Fruit fly (Drosophila melanogaster) whole organism, wandering third instar larva: ENCODE results near the gene Tcs6.

ENCODE experiments used
- Abd-B ChIP-seq: fragments of >200 bp; optimal IDR thresholded peaks from 2 replicates; lab custom pipeline; 2017; ENCODE audit warnings: missing biosample characterization, missing genetic modification characterization
- CG32264 ChIP-seq: fragments of 200-800 bp; sonication (Bioruptor generic); optimal IDR thresholded peaks from 2 replicates; lab custom pipeline; 2016; ENCODE audit warnings: missing biosample characterization, missing genetic modification characterization
- CG9705 ChIP-seq: fragments of 200-800 bp; sonication (Bioruptor generic); optimal IDR thresholded peaks from 2 replicates; lab custom pipeline; 2018; ENCODE audit warnings: missing biosample characterization, mild to moderate bottlenecking, missing genetic modification characterization
- CrebA ChIP-seq: fragments of 200-800 bp; sonication (Bioruptor generic); optimal IDR thresholded peaks from 2 replicates; lab custom pipeline; 2016; ENCODE audit warnings: missing biosample characterization, mild to moderate bottlenecking, missing genetic modification characterization, borderline replicate concordance
- Dfd ChIP-seq: fragments of >200 bp; optimal IDR thresholded peaks from 2 replicates; lab custom pipeline; 2017; ENCODE audit warnings: missing biosample characterization, missing genetic modification characterization
- Dif ChIP-seq: fragments of 200-275, 200-300 bp; sonication (Bioruptor generic); optimal IDR thresholded peaks from 2 replicates; lab custom pipeline; 2018; ENCODE audit warnings: missing biosample characterization, missing genetic modification characterization; ENCODE audit not compliant: partially characterized antibody
- GATAd ChIP-seq: sonication (Bioruptor generic); optimal IDR thresholded peaks from 2 replicates; lab custom pipeline; 2016; ENCODE audit warnings: missing biosample characterization, missing genetic modification characterization
- HLH106 ChIP-seq: fragments of 200-800 bp; optimal IDR thresholded peaks from 3 replicates; lab custom pipeline; 2019; ENCODE audit warnings: missing biosample characterization, mild to moderate bottlenecking, missing genetic modification characterization, moderate library complexity
- Hnf4 ChIP-seq: fragments of 200-800 bp; sonication (Bioruptor generic); optimal IDR thresholded peaks from 2 replicates; lab custom pipeline; 2016; ENCODE audit warnings: missing biosample characterization, mild to moderate bottlenecking, missing genetic modification characterization
- Hr78 ChIP-seq: fragments of >200 bp; optimal IDR thresholded peaks from 2 replicates; lab custom pipeline; 2017; ENCODE audit warnings: missing biosample characterization, missing genetic modification characterization
- Hr83 ChIP-seq: fragments of 200-300 bp; sonication (Bioruptor generic); optimal IDR thresholded peaks from 2 replicates; lab custom pipeline; 2016; ENCODE audit warnings: missing biosample characterization, mild to moderate bottlenecking, missing genetic modification characterization, moderate library complexity; ENCODE audit not compliant: poor library complexity, severe bottlenecking
- Jra ChIP-seq: sonication (Bioruptor generic); optimal IDR thresholded peaks from 2 replicates; lab custom pipeline; 2016; ENCODE audit warnings: missing biosample characterization, missing genetic modification characterization
- Mio ChIP-seq: sonication (Bioruptor generic); optimal IDR thresholded peaks from 2 replicates; lab custom pipeline; 2016; ENCODE audit warnings: missing biosample characterization, missing genetic modification characterization
- Myc ChIP-seq: fragments of >200 bp; optimal IDR thresholded peaks from 2 replicates; lab custom pipeline; 2017
- N ChIP-seq: fragments of >200 bp; optimal IDR thresholded peaks from 2 replicates; lab custom pipeline; 2018; ENCODE audit warnings: missing biosample characterization, missing external identifiers, missing genetic modification characterization
- OdsH ChIP-seq: fragments of 200-800 bp; sonication (Bioruptor generic); optimal IDR thresholded peaks from 2 replicates; lab custom pipeline; 2016; ENCODE audit warnings: missing biosample characterization, mild to moderate bottlenecking, missing genetic modification characterization
- Rel ChIP-seq, 2 experiments: fragments of 200-800 bp; sonication (Bioruptor generic) in 1 of 2; optimal IDR thresholded peaks; 2 replicates in 1 of 2; 3 replicates in 1 of 2; lab custom pipeline; 2016 to 2019; ENCODE audit warnings: mild to moderate bottlenecking in 2 of 2, missing biosample characterization in 2 of 2, missing genetic modification characterization in 2 of 2, moderate library complexity in 1 of 2
- Sp1 ChIP-seq: fragments of 200-800 bp; sonication (Bioruptor generic); optimal IDR thresholded peaks from 3 replicates; lab custom pipeline; 2019; ENCODE audit warnings: missing biosample characterization, mild to moderate bottlenecking, missing genetic modification characterization, moderate library complexity
- Vsx2 ChIP-seq: fragments of 200-300, 225-300 bp; sonication (Bioruptor generic); optimal IDR thresholded peaks from 2 replicates; lab custom pipeline; 2018; ENCODE audit warnings: missing biosample characterization, missing genetic modification characterization; ENCODE audit not compliant: partially characterized antibody
- br ChIP-seq: fragments of 200-800 bp; sonication (Bioruptor generic); optimal IDR thresholded peaks from 2 replicates; lab custom pipeline; 2016; ENCODE audit warnings: missing biosample characterization, missing genetic modification characterization
- brk ChIP-seq: fragments of 200-800 bp; sonication (Bioruptor generic); optimal IDR thresholded peaks from 2 replicates; lab custom pipeline; 2016; ENCODE audit warnings: missing biosample characterization, mild to moderate bottlenecking, missing genetic modification characterization
- dl ChIP-seq, 2 experiments: fragments of 175-275, 200-275 bp in 1 of 2; fragments of 200-275 bp in 1 of 2; sonication (Bioruptor generic); optimal IDR thresholded peaks; lab custom pipeline; 2018; ENCODE audit warnings: mild to moderate bottlenecking in 2 of 2, missing biosample characterization in 2 of 2, missing genetic modification characterization in 2 of 2, moderate library complexity in 2 of 2; ENCODE audit not compliant: partially characterized antibody in 2 of 2, insufficient read depth in 1 of 2
- dmrt93B ChIP-seq: fragments of 200-800 bp; sonication (Bioruptor generic); optimal IDR thresholded peaks from 2 replicates; lab custom pipeline; 2018; ENCODE audit warnings: missing biosample characterization, mild to moderate bottlenecking, missing genetic modification characterization
- ey ChIP-seq: fragments of 200-800 bp; sonication (Bioruptor generic); optimal IDR thresholded peaks from 2 replicates; lab custom pipeline; 2016; ENCODE audit warnings: missing biosample characterization, missing genetic modification characterization
- fru ChIP-seq: fragments of 200-800 bp; sonication (Bioruptor generic); optimal IDR thresholded peaks from 3 replicates; lab custom pipeline; 2016; ENCODE audit warnings: missing biosample characterization, mild to moderate bottlenecking, missing genetic modification characterization
- h ChIP-seq: fragments of 200-800 bp; sonication (Bioruptor generic); optimal IDR thresholded peaks from 3 replicates; lab custom pipeline; 2016; ENCODE audit warnings: missing biosample characterization, mild to moderate bottlenecking, missing genetic modification characterization
- jim ChIP-seq: fragments of 175-275, 200-325 bp; sonication (Bioruptor generic); optimal IDR thresholded peaks from 2 replicates; lab custom pipeline; 2016; ENCODE audit warnings: missing biosample characterization, mild to moderate bottlenecking, missing genetic modification characterization
- lola ChIP-seq: fragments of >200 bp; optimal IDR thresholded peaks from 2 replicates; lab custom pipeline; 2017; ENCODE audit warnings: missing biosample characterization, missing genetic modification characterization
- pan ChIP-seq: fragments of >200 bp; optimal IDR thresholded peaks from 2 replicates; lab custom pipeline; 2017
- psq ChIP-seq: fragments of 200-800 bp; sonication (Bioruptor generic); optimal IDR thresholded peaks from 3 replicates; lab custom pipeline; 2017; ENCODE audit warnings: missing biosample characterization, mild to moderate bottlenecking, missing genetic modification characterization, moderate library complexity
- rgr ChIP-seq: fragments of 200-800 bp; sonication (Bioruptor generic); optimal IDR thresholded peaks from 3 replicates; lab custom pipeline; 2016; ENCODE audit warnings: missing biosample characterization, mild to moderate bottlenecking, missing genetic modification characterization
- sage ChIP-seq: fragments of 200-800 bp; sonication (Bioruptor generic); optimal IDR thresholded peaks from 2 replicates; lab custom pipeline; 2016; ENCODE audit warnings: missing biosample characterization, mild to moderate bottlenecking, missing genetic modification characterization
- sv ChIP-seq: fragments of 200-800 bp; sonication (Bioruptor generic); optimal IDR thresholded peaks from 3 replicates; lab custom pipeline; 2016; ENCODE audit warnings: missing biosample characterization, missing genetic modification characterization
- tai ChIP-seq: sonication (Bioruptor generic); optimal IDR thresholded peaks from 2 replicates; lab custom pipeline; 2016; ENCODE audit warnings: missing biosample characterization, missing genetic modification characterization
- usp ChIP-seq: fragments of >200 bp; optimal IDR thresholded peaks from 2 replicates; lab custom pipeline; 2017; ENCODE audit warnings: missing biosample characterization, missing genetic modification characterization
- woc ChIP-seq: sonication (Bioruptor generic); optimal IDR thresholded peaks from 2 replicates; lab custom pipeline; 2016; ENCODE audit warnings: missing biosample characterization, mild to moderate bottlenecking, missing genetic modification characterization

Tcs6 gene

DNA sequence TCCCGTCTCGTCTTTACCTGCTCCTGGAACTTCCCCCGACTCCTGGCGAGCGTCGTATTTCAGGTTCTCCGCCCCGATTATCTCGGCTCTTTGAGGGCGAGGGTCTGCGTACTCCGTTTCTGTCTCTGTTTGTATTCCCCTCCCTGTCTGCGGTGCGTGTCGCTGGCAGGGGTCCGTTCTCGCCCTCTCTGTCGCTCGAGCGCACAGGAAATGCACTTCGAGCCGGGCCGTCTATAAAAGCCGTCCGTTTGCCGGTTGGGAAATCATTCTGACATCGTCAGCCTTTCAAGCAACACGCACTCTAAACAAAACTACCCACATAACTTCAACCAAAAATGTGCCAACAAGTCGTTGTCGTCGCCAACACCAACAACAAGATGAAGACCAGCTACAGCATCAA is 47.4 kb downstream of the Tcs6 start:
- TF ChIP-seq Rel (GFP tag; optimal IDR thresholded peaks at IDR 0.05; lab: Kevin White, UChicago) (no peak), Rel (tag; optimal IDR thresholded peaks at IDR 0.05; lab: Kevin White, UChicago) (peak; percentile 40), HLH106 (tag; lab: Kevin White, UChicago) (no peak), Jra (GFP tag; lab: Kevin White, UChicago) (no peak), rgr (GFP tag; lab: Kevin White, UChicago) (no peak), ey (no peak), Abd-B (no peak), h (no peak), sage (GFP tag; lab: Kevin White, UChicago) (no peak), Hr78 (GFP tag; lab: Kevin White, UChicago) (no peak), Myc (no peak), CG9705 (GFP tag; lab: Kevin White, UChicago) (no peak), dl (GFP tag; optimal IDR thresholded peaks at IDR 0.05; lab: Kevin White, UChicago; ENCODE audit: insufficient read depth in 1 of 2, partially characterized antibody in 2 of 2) (no peak), fru (peak; percentile 28), GATAd (no peak), lola (GFP tag; lab: Kevin White, UChicago) (no peak), Dif (GFP tag; lab: Kevin White, UChicago) (peak; percentile 57), OdsH (GFP tag; lab: Kevin White, UChicago) (no peak), jim (GFP tag; lab: Kevin White, UChicago) (no peak), CG32264 (GFP tag; lab: Kevin White, UChicago) (no peak), CrebA (GFP tag; lab: Kevin White, UChicago) (peak; percentile 33), brk (GFP tag; lab: Kevin White, UChicago) (no peak), Hr83 (GFP tag; lab: Kevin White, UChicago) (peak; percentile 2), pan (lab: Kevin White, UChicago) (no peak), woc (GFP tag; lab: Kevin White, UChicago) (peak; percentile 8), Mio (GFP tag; lab: Kevin White, UChicago) (no peak), Sp1 (GFP tag; lab: Kevin White, UChicago) (peak; percentile 17), sv (GFP tag; lab: Kevin White, UChicago) (no peak), usp (GFP tag; lab: Kevin White, UChicago) (no peak), psq (GFP tag; lab: Kevin White, UChicago) (no peak), tai (GFP tag; lab: Kevin White, UChicago) (no peak), br (GFP tag; lab: Kevin White, UChicago) (peak; percentile 11), Hnf4 (GFP tag; lab: Kevin White, UChicago) (no peak), Vsx2 (GFP tag; lab: Kevin White, UChicago) (peak; percentile 44), dmrt93B (GFP tag; lab: Kevin White, UChicago) (no peak)

DNA sequence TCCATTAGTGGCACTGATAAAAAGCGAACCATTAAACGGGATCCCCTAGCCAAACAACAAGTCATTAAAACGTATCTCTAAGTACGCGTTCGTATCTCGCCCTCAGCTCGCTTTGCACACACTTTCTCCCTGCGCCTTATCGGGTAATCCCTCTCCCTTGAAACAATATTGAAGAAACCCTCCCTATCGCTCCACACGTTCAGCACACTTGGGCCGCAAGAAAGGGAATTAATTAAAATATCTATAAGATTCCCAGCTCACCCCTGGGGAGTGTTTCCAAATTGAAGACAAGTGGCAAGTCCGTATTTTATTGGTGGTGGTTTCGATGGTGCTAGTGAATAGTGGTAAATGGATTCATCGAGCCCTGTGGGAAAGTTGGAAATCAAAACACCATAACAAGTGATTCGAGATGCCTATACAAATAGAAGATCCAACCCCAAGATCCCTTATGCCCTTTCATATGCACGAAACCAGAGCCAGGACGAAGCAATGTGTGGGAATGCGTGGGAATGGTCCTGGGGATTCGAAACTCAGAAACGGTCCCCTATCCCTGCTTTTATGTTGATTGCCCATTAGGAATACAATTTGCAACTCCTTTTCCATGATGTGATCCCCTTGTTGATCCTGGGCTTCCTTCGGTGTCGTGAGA is 48.1 kb downstream of the Tcs6 start:
- TF ChIP-seq CG9705 (GFP tag; lab: Kevin White, UChicago) (no peak), woc (GFP tag; lab: Kevin White, UChicago) (no peak), dl (GFP tag; optimal IDR thresholded peaks at IDR 0.05; lab: Kevin White, UChicago; ENCODE audit: insufficient read depth in 1 of 2, partially characterized antibody in 2 of 2) (no peak), brk (GFP tag; lab: Kevin White, UChicago) (no peak), rgr (GFP tag; lab: Kevin White, UChicago) (no peak), Jra (GFP tag; lab: Kevin White, UChicago) (no peak), GATAd (no peak), Dif (GFP tag; lab: Kevin White, UChicago) (no peak), OdsH (GFP tag; lab: Kevin White, UChicago) (no peak), sv (GFP tag; lab: Kevin White, UChicago) (no peak), ey (no peak), Abd-B (no peak), Mio (GFP tag; lab: Kevin White, UChicago) (no peak), Hnf4 (GFP tag; lab: Kevin White, UChicago) (no peak), jim (GFP tag; lab: Kevin White, UChicago) (no peak), Dfd (no peak), N (GFP tag; lab: Kevin White, UChicago) (no peak)
